Fruit fly (Drosophila melanogaster): ENCODE results near the gene AOX2.

The AOX2 gene

DNA sequence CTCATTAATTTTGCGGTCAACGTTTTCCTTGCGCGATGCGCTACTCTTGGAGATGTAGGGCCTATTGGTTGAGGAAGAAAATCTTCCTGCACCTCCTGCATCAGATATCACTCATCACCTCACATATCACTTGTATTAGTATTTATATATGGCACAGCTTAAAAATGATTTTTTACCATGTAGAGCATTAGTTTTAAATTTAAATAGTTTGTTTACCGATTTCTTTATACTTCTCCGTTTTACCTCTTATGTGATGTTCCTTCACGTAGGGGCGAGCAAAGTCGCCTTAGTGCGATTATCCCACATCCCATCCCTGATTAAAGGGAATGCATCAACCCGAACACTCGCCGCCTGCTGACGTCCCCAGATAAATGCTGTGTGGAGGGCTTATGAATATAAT, 38.5 kb upstream of the AOX2 start (continued):
- TF ChIP-seq salr (GFP tag; optimal IDR thresholded peaks at IDR 0.05) = no peak
- no peak for TF ChIP-seq Eip75B (GFP tag; optimal IDR thresholded peaks at IDR 0.05)
- TF ChIP-seq ss (GFP tag; optimal IDR thresholded peaks at IDR 0.05) = peak in 1 of 2 experiments; percentile 9
- no peak for TF ChIP-seq CG11762 (GFP tag; optimal IDR thresholded peaks at IDR 0.05; ENCODE audit: insufficient read depth)
- peak; percentile 83 for TF ChIP-seq svp (GFP tag)
- peak; percentile 27 for TF ChIP-seq Met (GFP tag; optimal IDR thresholded peaks at IDR 0.05)
- TF ChIP-seq dac (GFP tag; optimal IDR thresholded peaks at IDR 0.05) = no peak

DNA sequence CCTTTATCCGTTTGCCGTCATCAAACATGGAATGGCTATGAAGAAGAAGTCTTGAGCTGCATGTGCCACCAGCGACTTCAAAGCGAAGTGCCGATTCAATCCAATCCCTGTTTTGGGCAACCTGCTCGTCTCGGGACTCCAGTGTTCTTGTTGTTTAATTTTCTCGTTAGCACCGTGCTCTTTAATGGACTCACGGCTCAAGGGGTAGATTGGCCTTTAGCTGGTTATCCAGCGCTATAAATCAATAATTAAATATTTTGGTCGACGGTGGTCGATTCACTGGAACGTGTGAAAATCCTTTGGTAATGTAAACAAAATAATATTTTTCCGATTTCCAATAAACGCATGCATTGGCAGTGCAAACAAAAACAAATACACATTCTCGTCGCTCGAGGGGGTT, 37.5 kb upstream of the AOX2 start:
- TF ChIP-seq CG3032 (tag; optimal IDR thresholded peaks at IDR 0.05) (no peak), CG7368 (GFP tag; optimal IDR thresholded peaks at IDR 0.05) (no peak), fkh (GFP tag; optimal IDR thresholded peaks at IDR 0.05) (no peak), Hr38 (GFP tag; optimal IDR thresholded peaks at IDR 0.05) (no peak), CG6792 (GFP tag; optimal IDR thresholded peaks at IDR 0.05) (no peak), CG6808 (GFP tag; optimal IDR thresholded peaks at IDR 0.05) (no peak), acj6 (GFP tag; optimal IDR thresholded peaks at IDR 0.05) (no peak), vri (GFP tag; optimal IDR thresholded peaks at IDR 0.05) (no peak), cyc (GFP tag; optimal IDR thresholded peaks at IDR 0.05) (no peak), Gug (GFP tag; IDR thresholded peaks at IDR 0.05) (no peak), CG6163 (GFP tag; IDR thresholded peaks at IDR 0.05) (no peak), esn (GFP tag; optimal IDR thresholded peaks at IDR 0.05) (no peak), Ets21C (GFP tag; optimal IDR thresholded peaks at IDR 0.05) (no peak)

DNA sequence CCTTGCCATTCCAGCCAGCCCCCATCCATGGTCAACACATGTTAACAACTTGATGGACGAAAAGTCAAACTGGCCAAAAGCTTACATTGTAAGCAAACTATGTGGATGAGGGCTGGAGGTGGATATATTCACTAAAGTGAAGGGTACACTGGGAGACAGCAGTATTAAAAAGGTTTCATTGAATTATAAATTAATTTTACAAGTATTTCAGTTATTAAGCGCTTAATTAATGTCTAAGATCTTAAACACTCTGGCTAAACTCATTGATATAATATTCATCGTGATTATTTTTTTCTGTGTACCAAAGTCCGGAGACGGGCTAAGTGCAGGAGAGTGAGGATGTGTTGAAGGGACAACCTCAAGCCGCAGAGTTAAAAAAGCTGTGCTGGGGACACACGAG, 26.4 kb upstream of the AOX2 start:
- TF ChIP-seq CG3032 (tag; optimal IDR thresholded peaks at IDR 0.05) (peak; percentile 79), Smox (GFP tag; optimal IDR thresholded peaks at IDR 0.05) (peak; percentile 63), CG9139 (GFP tag; optimal IDR thresholded peaks at IDR 0.05) (peak; percentile 61), Met (GFP tag; optimal IDR thresholded peaks at IDR 0.05) (peak; percentile 76), CG6792 (GFP tag; optimal IDR thresholded peaks at IDR 0.05) (peak; percentile 68), eg (GFP tag; IDR thresholded peaks at IDR 0.05) (peak; percentile 59; the same call in 2 of the 3 replicates), CG16779 (tag; optimal IDR thresholded peaks at IDR 0.05) (no peak), CG6163 (GFP tag; IDR thresholded peaks at IDR 0.05) (peak; percentile 83), CG10631 (GFP tag; optimal IDR thresholded peaks at IDR 0.05) (peak; percentile 67), CG11294 (GFP tag; IDR thresholded peaks at IDR 0.05) (no peak), Eip75B (GFP tag; optimal IDR thresholded peaks at IDR 0.05) (peak; percentile 63), CG15336 (GFP tag; IDR thresholded peaks at IDR 0.05) (peak; percentile 55; the same call in 1 of the 2 replicates), Ets21C (GFP tag; optimal IDR thresholded peaks at IDR 0.05) (peak; percentile 49), salr (GFP tag; optimal IDR thresholded peaks at IDR 0.05) (peak; percentile 31 to 62), ss (GFP tag; optimal IDR thresholded peaks at IDR 0.05) (peak; percentile 46 to 79), fd85E (GFP tag; optimal IDR thresholded peaks at IDR 0.05) (no peak), Hr38 (GFP tag; optimal IDR thresholded peaks at IDR 0.05) (no peak), Hr4 (GFP tag; optimal IDR thresholded peaks at IDR 0.05) (peak; percentile 64), dac (GFP tag; optimal IDR thresholded peaks at IDR 0.05) (no peak), Sox14 (GFP tag; optimal IDR thresholded peaks at IDR 0.05) (peak; percentile 74), OdsH (GFP tag; optimal IDR thresholded peaks at IDR 0.05) (peak; percentile 77), CG11762 (GFP tag; optimal IDR thresholded peaks at IDR 0.05; ENCODE audit: insufficient read depth) (peak; percentile 53), pdm3 (GFP tag; optimal IDR thresholded peaks at IDR 0.05) (peak; percentile 84), CG6276 (GFP tag; optimal IDR thresholded peaks at IDR 0.05) (no peak), topi (GFP tag; optimal IDR thresholded peaks at IDR 0.05) (peak; percentile 76), CG34406 (GFP tag; optimal IDR thresholded peaks at IDR 0.05) (peak; percentile 75), CG3919 (GFP tag; optimal IDR thresholded peaks at IDR 0.05) (peak; percentile 78), Ets96B (tag; optimal IDR thresholded peaks at IDR 0.05) (peak; percentile 83), CG6854 (GFP tag; optimal IDR thresholded peaks at IDR 0.05) (no peak), CG32006 (GFP tag; optimal IDR thresholded peaks at IDR 0.05) (peak; percentile 48), acj6 (GFP tag; optimal IDR thresholded peaks at IDR 0.05) (peak; percentile 76), svp (GFP tag) (peak; percentile 87), Sox102F (GFP tag; optimal IDR thresholded peaks at IDR 0.05) (peak; percentile 54), Sox15 (GFP tag; optimal IDR thresholded peaks at IDR 0.05) (peak; percentile 34), CG8632 (GFP tag; optimal IDR thresholded peaks at IDR 0.05) (peak; percentile 66), CG6808 (GFP tag; optimal IDR thresholded peaks at IDR 0.05) (peak; percentile 73), vri (GFP tag; optimal IDR thresholded peaks at IDR 0.05) (peak; percentile 54), Eip93F (GFP tag; optimal IDR thresholded peaks at IDR 0.05) (no peak), fkh (GFP tag; optimal IDR thresholded peaks at IDR 0.05) (no peak), lz (GFP tag; optimal IDR thresholded peaks at IDR 0.05) (peak; percentile 53), CG8319 (GFP tag; optimal IDR thresholded peaks at IDR 0.05) (peak; percentile 51), Gug (GFP tag; IDR thresholded peaks at IDR 0.05) (peak; percentile 60), fd59A (GFP tag; optimal IDR thresholded peaks at IDR 0.05) (peak; percentile 78)

Data from whole organism, prepupa.